Worm (Caenorhabditis elegans) whole organism, late embryonic: ENCODE measurements around the gene mlk-1.
A peak's percentile ranks its signal among the peaks of the same experiment; 100 is the strongest.
"Not testable (repeated sequence)": the region's sequence is repeated elsewhere in the genome, so short reads cannot be mapped to it uniquely, and the experiment has no call there.

Source experiments
- C08G9.2 ChIP-seq: sonication (generic microtip); optimal IDR thresholded peaks from 2 replicates; lab custom pipeline; 2016; ENCODE audit warnings: mild to moderate bottlenecking, missing genetic modification characterization, moderate library complexity, missing compliant biosample characterization
- C38D4.7 ChIP-seq: fragments of 200-800 bp; sonication (Bioruptor generic); optimal IDR thresholded peaks from 2 replicates; lab custom pipeline; 2018; ENCODE audit warnings: mild to moderate bottlenecking, missing genetic modification characterization, moderate library complexity, missing compliant biosample characterization
- K02D7.2 ChIP-seq: sonication (generic microtip); optimal IDR thresholded peaks from 2 replicates; lab custom pipeline; 2017; ENCODE audit warnings: mild to moderate bottlenecking, missing genetic modification characterization, missing compliant biosample characterization
- ceh-14 ChIP-seq: sonication (generic microtip); optimal IDR thresholded peaks from 2 replicates; lab custom pipeline; 2016; ENCODE audit warnings: missing genotype, missing genetic modification characterization, missing compliant biosample characterization
- ceh-18 ChIP-seq: sonication (generic microtip); optimal IDR thresholded peaks from 2 replicates; lab custom pipeline; 2016; ENCODE audit warnings: missing genetic modification characterization, missing compliant biosample characterization
- ceh-19 ChIP-seq: fragments of 200-800 bp; sonication (Bioruptor generic); optimal IDR thresholded peaks from 2 replicates; lab custom pipeline; 2018; ENCODE audit warnings: mild to moderate bottlenecking, missing genetic modification characterization, missing compliant biosample characterization
- ceh-2 ChIP-seq: sonication (generic microtip); optimal IDR thresholded peaks from 2 replicates; lab custom pipeline; 2016; ENCODE audit warnings: missing genotype, missing genetic modification characterization, missing compliant biosample characterization
- ceh-24 ChIP-seq: sonication (generic microtip); optimal IDR thresholded peaks from 2 replicates; lab custom pipeline; 2016; ENCODE audit warnings: mild to moderate bottlenecking, missing genetic modification characterization, missing compliant biosample characterization
- ceh-30 ChIP-seq: fragments of 150-350 bp; optimal IDR thresholded peaks from 2 replicates; lab custom pipeline; 2014; ENCODE audit warnings: missing biosample characterization, missing genetic modification characterization
- ceh-34 ChIP-seq: sonication (generic microtip); optimal IDR thresholded peaks from 2 replicates; lab custom pipeline; 2016; ENCODE audit warnings: mild to moderate bottlenecking, missing genetic modification characterization, missing compliant biosample characterization
- ceh-45 ChIP-seq: fragments of 200-800 bp; sonication (Bioruptor generic); IDR thresholded peaks from 2 replicates; pipeline ENCODE4 v1.3.6; 2022; ENCODE audit warnings: missing genetic modification reagents, missing genetic modification characterization, missing compliant biosample characterization
- ceh-48 ChIP-seq: sonication (generic microtip); optimal IDR thresholded peaks from 2 replicates; lab custom pipeline; 2016; ENCODE audit warnings: missing genetic modification characterization, inconsistent platforms, missing compliant biosample characterization
- dmd-4 ChIP-seq: sonication (generic microtip); optimal IDR thresholded peaks from 2 replicates; lab custom pipeline; 2016; ENCODE audit warnings: borderline replicate concordance, missing genetic modification characterization, missing compliant biosample characterization
- elt-2 ChIP-seq: sonication (generic microtip); optimal IDR thresholded peaks from 2 replicates; lab custom pipeline; 2016; ENCODE audit warnings: missing genetic modification reagents, missing genetic modification characterization, missing compliant biosample characterization
- ets-4 ChIP-seq: sonication (generic microtip); optimal IDR thresholded peaks from 2 replicates; lab custom pipeline; 2016; ENCODE audit warnings: missing genetic modification characterization, missing compliant biosample characterization
- fkh-10 ChIP-seq: fragments of 150-350 bp; optimal IDR thresholded peaks from 2 replicates; lab custom pipeline; 2014; ENCODE audit warnings: missing biosample characterization, missing genetic modification reagents, missing genetic modification characterization
- fkh-6 ChIP-seq: sonication (generic microtip); optimal IDR thresholded peaks from 2 replicates; lab custom pipeline; 2016; ENCODE audit warnings: missing genetic modification characterization, missing compliant biosample characterization
- hlh-15 ChIP-seq: sonication (generic microtip); optimal IDR thresholded peaks from 2 replicates; lab custom pipeline; 2016; ENCODE audit warnings: missing genetic modification characterization, missing compliant biosample characterization
- hlh-30 ChIP-seq: sonication (generic microtip); optimal IDR thresholded peaks from 2 replicates; lab custom pipeline; 2017; ENCODE audit warnings: antibody characterized with exemption, missing genetic modification characterization, missing compliant biosample characterization; ENCODE audit not compliant: insufficient read depth
- lin-11 ChIP-seq: fragments of 200-800 bp; sonication (Bioruptor generic); optimal IDR thresholded peaks from 2 replicates; lab custom pipeline; 2018; ENCODE audit warnings: mild to moderate bottlenecking, missing genetic modification characterization, missing compliant biosample characterization
- madf-2 ChIP-seq: sonication (generic microtip); optimal IDR thresholded peaks from 2 replicates; lab custom pipeline; 2017; ENCODE audit warnings: missing genetic modification characterization, missing compliant biosample characterization
- mec-3 ChIP-seq: sonication (generic microtip); optimal IDR thresholded peaks from 2 replicates; lab custom pipeline; 2016; ENCODE audit warnings: borderline replicate concordance, missing genetic modification characterization, missing compliant biosample characterization
- nfya-1 ChIP-seq: sonication (generic microtip); optimal IDR thresholded peaks from 2 replicates; lab custom pipeline; 2017; ENCODE audit warnings: missing genetic modification characterization, mild to moderate bottlenecking, missing compliant biosample characterization, antibody characterized with exemption, moderate library complexity
- nhr-232 ChIP-seq: sonication (generic microtip); optimal IDR thresholded peaks from 2 replicates; lab custom pipeline; 2016; ENCODE audit warnings: missing genetic modification characterization, missing compliant biosample characterization
- npax-4 ChIP-seq: sonication (generic microtip); optimal IDR thresholded peaks from 2 replicates; lab custom pipeline; 2016; ENCODE audit warnings: missing genetic modification characterization, missing compliant biosample characterization
- odd-2 ChIP-seq: sonication (generic microtip); optimal IDR thresholded peaks from 2 replicates; lab custom pipeline; 2017; ENCODE audit warnings: antibody characterized with exemption, mild to moderate bottlenecking, missing genetic modification characterization, missing compliant biosample characterization
- pag-3 ChIP-seq: sonication (generic microtip); optimal IDR thresholded peaks from 2 replicates; lab custom pipeline; 2016; ENCODE audit warnings: missing compliant biosample characterization, missing genetic modification characterization, borderline replicate concordance
- pat-9 ChIP-seq: fragments of 200-800 bp; sonication (Bioruptor generic); optimal IDR thresholded peaks from 2 replicates; lab custom pipeline; 2018; ENCODE audit warnings: mild to moderate bottlenecking, missing genetic modification characterization, moderate library complexity, missing compliant biosample characterization
- pros-1 ChIP-seq: fragments of 150-350 bp; optimal IDR thresholded peaks from 2 replicates; lab custom pipeline; 2014; ENCODE audit warnings: missing biosample characterization, missing genetic modification reagents, missing genetic modification characterization
- rnt-1 ChIP-seq: sonication (generic microtip); optimal IDR thresholded peaks from 2 replicates; lab custom pipeline; 2016; ENCODE audit warnings: missing genetic modification characterization, missing compliant biosample characterization
- sdc-2 ChIP-seq: sonication (generic microtip); optimal IDR thresholded peaks from 2 replicates; lab custom pipeline; 2016; ENCODE audit warnings: missing genotype, missing genetic modification characterization, missing compliant biosample characterization
- sox-2 ChIP-seq: fragments of 200-800 bp; sonication (Bioruptor generic); IDR thresholded peaks from 2 replicates; pipeline ENCODE4 v1.3.6; 2022; ENCODE audit warnings: missing genetic modification reagents, missing genetic modification characterization, missing compliant biosample characterization
- unc-3 ChIP-seq, 2 experiments: fragments of 200-800 bp in 1 of 2; sonication (Bioruptor generic) in 1 of 2; sonication (generic microtip) in 1 of 2; conservative IDR thresholded peaks in 1 of 2; optimal IDR thresholded peaks in 1 of 2; 2 replicates each; pipeline versions ENCODE4 v1.3.6 to Lab custom; 2016 to 2022; ENCODE audit warnings: missing compliant biosample characterization in 2 of 2, missing genetic modification characterization in 2 of 2, missing genetic modification reagents in 1 of 2
- unc-42 ChIP-seq: sonication (generic microtip); optimal IDR thresholded peaks from 2 replicates; lab custom pipeline; 2016; ENCODE audit warnings: missing genotype, missing genetic modification characterization, missing compliant biosample characterization
- zip-5 ChIP-seq: sonication (generic microtip); optimal IDR thresholded peaks from 2 replicates; lab custom pipeline; 2016; ENCODE audit warnings: missing genetic modification characterization, missing compliant biosample characterization

mlk-1 gene

DNA sequence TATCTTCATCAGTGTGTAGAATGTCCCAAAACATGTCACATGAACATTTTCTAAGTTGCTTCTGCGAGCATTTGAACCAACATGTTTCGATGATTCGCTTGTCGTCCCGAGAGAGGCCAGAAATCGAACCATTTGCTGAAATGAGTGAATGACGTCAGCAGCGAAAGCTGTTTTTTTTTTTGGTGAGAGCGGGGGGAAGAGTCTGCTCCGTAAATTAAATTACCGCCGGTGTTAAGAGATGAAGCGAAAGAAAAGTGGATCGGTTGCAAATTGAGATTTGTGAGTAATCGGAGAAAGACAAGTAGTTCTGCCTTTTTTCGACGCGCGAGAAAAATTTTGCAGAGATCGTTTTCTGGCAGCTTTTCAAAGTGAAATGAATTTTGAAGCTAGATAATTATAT lies 23.7 kb upstream of the mlk-1 start:
- peak; percentile 55 for TF ChIP-seq unc-42 (tag; lab: Kevin White, UChicago)
- TF ChIP-seq ceh-14 (tag; lab: Kevin White, UChicago): no peak
- TF ChIP-seq, all 69 proteins: peak for 1

DNA sequence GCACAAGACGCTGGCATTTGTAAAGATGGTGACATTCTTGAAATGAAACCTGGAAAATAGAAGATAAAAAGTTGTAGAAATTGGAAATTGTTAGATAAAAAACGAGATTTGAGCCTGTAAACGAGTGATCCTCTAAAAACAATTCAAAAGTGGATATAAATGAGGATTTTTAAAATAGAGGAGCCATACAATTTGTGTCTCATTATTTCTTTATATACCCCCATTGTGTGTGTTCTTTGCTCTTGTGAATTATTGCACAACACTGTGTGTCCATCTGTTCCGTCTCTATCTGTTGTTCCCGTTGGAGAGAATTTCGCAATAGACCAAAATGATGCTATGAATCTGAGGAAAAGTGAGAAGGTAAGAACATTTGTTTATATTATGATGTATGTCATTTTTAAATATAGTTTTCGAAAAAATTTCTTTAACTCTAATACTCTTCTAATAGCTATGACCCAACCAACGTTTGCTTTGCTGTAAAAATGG lies 22.4 kb upstream of the mlk-1 start, which contains the start of gene Y58A7A.5:
Gene Y58A7A.5 (minus strand): TSS at position 51 of the 486 bp plus-strand sequence.
- TF ChIP-seq madf-2 (tag; lab: Kevin White, UChicago) (no peak), hlh-30 (tag; lab: Kevin White, UChicago) (no peak), pat-9 (tag; lab: Kevin White, UChicago) (no peak), ceh-19 (no peak), sdc-2 (tag; lab: Kevin White, UChicago) (no peak), hlh-15 (tag; lab: Kevin White, UChicago) (no peak), dmd-4 (tag; lab: Kevin White, UChicago) (no peak), C38D4.7 (GFP tag; lab: Kevin White, UChicago) (no peak), elt-2 (no peak), C08G9.2 (tag; lab: Kevin White, UChicago) (no peak), fkh-6 (tag; lab: Kevin White, UChicago) (no peak), pag-3 (tag; lab: Kevin White, UChicago) (no peak), nhr-232 (tag; lab: Kevin White, UChicago) (no peak), lin-11 (tag; lab: Kevin White, UChicago) (no peak), ceh-24 (tag; lab: Kevin White, UChicago) (no peak), ceh-48 (tag; lab: Kevin White, UChicago) (no peak), npax-4 (no peak)
- TF ChIP-seq, all 69 proteins: peak for 0

DNA sequence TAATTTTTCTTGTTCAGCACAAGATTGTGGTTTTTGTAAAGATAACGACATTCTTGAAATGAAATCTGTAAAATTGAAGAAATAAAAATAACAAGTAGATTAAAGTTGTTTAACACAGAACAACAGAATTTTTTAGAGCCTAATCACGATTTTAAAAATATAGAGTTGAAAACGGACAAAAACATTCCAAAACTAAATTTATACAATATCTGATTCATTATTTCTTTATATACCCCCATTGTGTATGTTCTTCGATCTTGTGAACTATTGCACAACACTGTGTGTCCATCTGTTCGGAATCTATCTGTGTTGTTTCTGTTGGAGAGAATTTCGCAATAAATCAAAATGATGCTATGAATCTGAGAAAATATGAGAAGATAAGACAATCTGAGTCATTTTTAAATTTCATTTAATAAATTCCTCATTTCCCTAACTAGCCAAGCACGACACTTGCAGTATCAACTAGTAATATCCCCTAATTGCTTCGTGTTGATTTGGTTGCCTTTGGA lies 20.4 kb upstream of the mlk-1 start, which contains the start of gene Y58A7A.4:
Gene Y58A7A.4 (minus strand): TSS at position 51 of the 509 bp plus-strand sequence.
- TF ChIP-seq hlh-15 (tag; lab: Kevin White, UChicago): no peak
- no peak for TF ChIP-seq odd-2
- no peak for TF ChIP-seq ceh-19
- TF ChIP-seq ceh-45 (GFP tag; lab: Robert Waterston, UW): no peak
- no peak for TF ChIP-seq unc-42 (tag; lab: Kevin White, UChicago)
- TF ChIP-seq ceh-2: no peak
- TF ChIP-seq fkh-10 (GFP tag; lab: Kevin White, UChicago): no peak
- no peak for TF ChIP-seq ets-4 (tag; lab: Kevin White, UChicago)
- no peak for TF ChIP-seq mec-3 (tag; lab: Kevin White, UChicago)
- TF ChIP-seq pros-1 (tag; lab: Kevin White, UChicago): no peak
- TF ChIP-seq rnt-1: no peak
- no peak for TF ChIP-seq ceh-30
- no peak for TF ChIP-seq ceh-34 (tag; lab: Kevin White, UChicago)
- TF ChIP-seq ceh-18 (tag; lab: Kevin White, UChicago): no peak
- TF ChIP-seq zip-5 (tag; lab: Kevin White, UChicago): no peak
- no peak for TF ChIP-seq K02D7.2 (tag; lab: Kevin White, UChicago)

DNA sequence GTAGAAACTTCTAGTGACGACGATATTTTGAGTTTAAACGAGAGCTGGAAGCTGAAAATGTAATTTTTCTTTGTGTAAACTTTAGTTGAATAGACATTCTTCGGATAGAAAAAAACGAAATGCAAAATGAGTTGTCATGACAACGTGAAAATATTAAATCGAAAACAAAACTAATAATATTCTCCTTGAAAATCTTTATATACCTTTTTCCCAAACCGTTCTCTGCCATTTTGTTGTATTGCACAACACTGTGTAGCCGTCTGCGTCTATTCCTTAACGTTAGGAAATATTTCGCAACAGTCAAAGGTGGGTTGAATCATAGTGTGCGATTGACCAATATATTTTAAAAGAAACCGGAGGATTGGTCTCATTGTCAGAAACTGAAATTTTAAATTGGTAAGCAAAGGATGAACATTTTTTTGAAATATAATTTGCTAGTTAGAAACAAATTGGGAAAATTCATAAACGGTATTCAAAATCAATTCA lies 16.3 kb upstream of the mlk-1 start, which contains the start of gene Y58A7A.3:
Gene Y58A7A.3 (minus strand): TSS at position 51 of the 486 bp plus-strand sequence.
- no peak for TF ChIP-seq K02D7.2 (tag; lab: Kevin White, UChicago)
- no peak for TF ChIP-seq ceh-34 (tag; lab: Kevin White, UChicago)
- peak; percentile 20 for TF ChIP-seq nfya-1 (tag; lab: Kevin White, UChicago)

DNA sequence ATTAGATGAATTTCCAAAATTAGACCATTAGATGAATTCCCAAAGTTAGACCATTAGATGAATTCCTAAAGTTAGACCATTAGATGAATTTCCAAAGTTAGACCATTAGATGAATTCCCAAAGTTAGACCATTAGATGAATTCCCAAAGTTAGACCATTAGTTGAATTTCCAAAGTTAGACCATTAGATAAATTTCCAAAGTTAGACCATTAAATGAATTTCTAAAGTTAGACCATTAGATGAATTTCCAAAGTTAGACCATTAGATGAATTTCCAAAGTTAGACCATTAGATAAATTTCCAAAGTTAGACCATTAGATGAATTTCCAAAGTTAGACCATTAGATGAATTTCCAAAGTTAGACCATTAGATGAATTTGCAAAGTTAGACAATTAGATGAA lies 10.7 kb upstream of the mlk-1 start:
- 0 out of 2 replicates have a peak, but pooled peaks have one; percentile 40 for TF ChIP-seq sox-2
- peak; percentile 84 for TF ChIP-seq ceh-45 (GFP tag; lab: Robert Waterston, UW)
- TF ChIP-seq unc-3 (GFP tag; conservative IDR thresholded peaks at IDR 0.05; lab: Robert Waterston, UW): peak; percentile 60
- not testable (repeated sequence) for TF ChIP-seq unc-3 (tag; optimal IDR thresholded peaks at IDR 0.05; lab: Kevin White, UChicago)
- TF ChIP-seq, all 69 proteins: peak for 3; not testable (repeated sequence) for 66
